Worm (Caenorhabditis elegans): ENCODE measurements around the gene C49G7.13.

DNA sequence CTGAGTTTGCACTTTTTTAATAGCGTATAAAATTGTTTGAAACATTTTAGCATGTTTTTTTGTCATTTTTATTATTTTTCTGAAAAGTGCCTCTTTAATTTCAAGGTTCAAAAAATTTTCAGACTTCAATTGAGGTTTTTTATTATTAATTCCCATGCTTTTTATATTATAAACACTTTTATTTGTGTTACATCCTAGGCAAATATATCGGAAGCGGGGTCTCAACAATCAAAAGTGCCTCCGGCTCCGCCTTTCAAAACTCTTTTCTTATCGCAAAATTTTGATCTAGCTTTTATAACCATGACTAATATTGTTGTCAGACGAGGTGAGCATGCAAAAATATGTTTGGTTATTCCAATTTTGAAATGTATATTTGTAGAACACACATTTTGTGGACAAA is 37.5 kb downstream of the C49G7.13 start, which contains the start of gene otpl-2:
- TF ChIP-seq lin-15B (tag; optimal IDR thresholded peaks at IDR 0.05) (no peak), jun-1 (tag; optimal IDR thresholded peaks at IDR 0.05) (no peak), lin-39 (tag; optimal IDR thresholded peaks at IDR 0.05) (no peak), elt-3 (tag; optimal IDR thresholded peaks at IDR 0.05) (no peak), ceh-16 (tag; optimal IDR thresholded peaks at IDR 0.05) (no peak), ama-1 (optimal IDR thresholded peaks at IDR 0.05) (no peak), unc-62 (GFP tag; optimal IDR thresholded peaks at IDR 0.05) (no peak), ceh-82 (tag; optimal IDR thresholded peaks at IDR 0.05) (no peak), nfya-1 (tag; optimal IDR thresholded peaks at IDR 0.05; ENCODE audit: insufficient read depth) (no peak), nhr-11 (tag; optimal IDR thresholded peaks at IDR 0.05) (no peak), aly-2 (tag; optimal IDR thresholded peaks at IDR 0.05) (no peak), mdl-1 (tag; optimal IDR thresholded peaks at IDR 0.05) (no peak), snpc-4 (tag; optimal IDR thresholded peaks at IDR 0.05) (no peak), elt-2 (tag; optimal IDR thresholded peaks at IDR 0.05) (no peak)
